Fruit fly (Drosophila melanogaster) whole organism: ENCODE data around the gene CG1523.

Experiments used
- CG8478 ChIP-seq: fragments of >200 bp; optimal IDR thresholded peaks from 2 replicates; lab custom pipeline; 2018; ENCODE audit warnings: inconsistent platforms
- EcR ChIP-seq, 2 experiments: fragments of >200 bp; optimal IDR thresholded peaks; 2 replicates each; lab custom pipeline; 2017; ENCODE audit warnings: missing biosample characterization in 2 of 2, missing genetic modification characterization in 2 of 2, missing genetic modification reagents in 2 of 2
- pan ChIP-seq: fragments of >200 bp; optimal IDR thresholded peaks from 2 replicates; lab custom pipeline; 2017
- psq ChIP-seq: fragments of >200 bp; optimal IDR thresholded peaks from 2 replicates; lab custom pipeline; 2017
- usp ChIP-seq: fragments of >200 bp; optimal IDR thresholded peaks from 2 replicates; lab custom pipeline; 2017; ENCODE audit warnings: missing biosample characterization, missing genetic modification characterization, mixed read lengths

dm6 chr3R:28827222-28827621, 7.8 kb upstream of the CG1523 start:
- TF ChIP-seq CG8478 (lab: Kevin White, UChicago): no peak
- TF ChIP-seq psq (lab: Kevin White, UChicago): no peak
- no peak for TF ChIP-seq EcR (GFP tag; optimal IDR thresholded peaks at IDR 0.05; lab: Kevin White, UChicago)
- no peak for TF ChIP-seq pan (lab: Kevin White, UChicago)
- no peak for TF ChIP-seq usp (GFP tag; lab: Kevin White, UChicago)
